Worm (Caenorhabditis elegans): ENCODE data around the gene pqm-1.

The pqm-1 gene

DNA sequence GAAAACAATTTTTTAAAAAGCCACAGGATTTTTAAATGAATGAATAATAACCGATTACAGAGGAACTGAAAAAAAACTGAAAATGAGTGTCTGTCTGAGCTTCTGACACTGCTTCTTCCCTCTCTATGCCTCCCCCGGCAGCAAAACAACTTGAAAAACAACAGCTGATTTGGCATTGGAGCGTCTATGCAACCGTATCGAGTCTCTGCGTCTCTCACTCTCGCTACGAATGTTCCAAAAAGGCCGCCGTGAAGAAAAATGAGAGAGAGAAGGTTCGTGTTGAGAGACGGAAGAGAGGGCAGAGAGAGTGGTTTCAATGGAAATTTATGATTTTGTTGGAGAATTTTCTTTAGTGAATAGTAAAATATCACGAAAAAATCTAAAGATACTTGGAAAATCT is 49.3 kb downstream of the pqm-1 start (continued):
- no peak for TF ChIP-seq ztf-4 (tag; optimal IDR thresholded peaks at IDR 0.05)
- TF ChIP-seq zag-1 (tag; optimal IDR thresholded peaks at IDR 0.05): no peak
- TF ChIP-seq unc-62 (GFP tag; optimal IDR thresholded peaks at IDR 0.05): no peak
- no peak for TF ChIP-seq nhr-237 (tag; optimal IDR thresholded peaks at IDR 0.05)
- no peak for TF ChIP-seq ZK546.5 (tag; optimal IDR thresholded peaks at IDR 0.05)
- peak; percentile 20 for TF ChIP-seq nhr-25 (tag; optimal IDR thresholded peaks at IDR 0.05)
- no peak for TF ChIP-seq ceh-16 (tag; optimal IDR thresholded peaks at IDR 0.05)
- TF ChIP-seq nhr-129 (tag; optimal IDR thresholded peaks at IDR 0.05): peak; percentile 89
- TF ChIP-seq egl-27 (tag; optimal IDR thresholded peaks at IDR 0.05): no peak
- TF ChIP-seq nhr-77 (tag; optimal IDR thresholded peaks at IDR 0.05): no peak
- peak; percentile 68 for TF ChIP-seq lin-11 (tag; optimal IDR thresholded peaks at IDR 0.05)
- TF ChIP-seq ztf-1 (GFP tag; conservative IDR thresholded peaks at IDR 0.05): no peak
- no peak for TF ChIP-seq skn-1 (tag; optimal IDR thresholded peaks at IDR 0.05)
- peak; percentile 91 for TF ChIP-seq C34F6.9 (tag; optimal IDR thresholded peaks at IDR 0.05)
- TF ChIP-seq blmp-1 (tag; optimal IDR thresholded peaks at IDR 0.05; ENCODE audit: insufficient read depth): no peak
- TF ChIP-seq nhr-12 (tag; optimal IDR thresholded peaks at IDR 0.05): no peak
- TF ChIP-seq R02D3.7 (tag; optimal IDR thresholded peaks at IDR 0.05): no peak
- no peak for TF ChIP-seq mbf-1 (tag; optimal IDR thresholded peaks at IDR 0.05)
- peak; percentile 59 for TF ChIP-seq gmeb-1 (tag; optimal IDR thresholded peaks at IDR 0.05)

DNA sequence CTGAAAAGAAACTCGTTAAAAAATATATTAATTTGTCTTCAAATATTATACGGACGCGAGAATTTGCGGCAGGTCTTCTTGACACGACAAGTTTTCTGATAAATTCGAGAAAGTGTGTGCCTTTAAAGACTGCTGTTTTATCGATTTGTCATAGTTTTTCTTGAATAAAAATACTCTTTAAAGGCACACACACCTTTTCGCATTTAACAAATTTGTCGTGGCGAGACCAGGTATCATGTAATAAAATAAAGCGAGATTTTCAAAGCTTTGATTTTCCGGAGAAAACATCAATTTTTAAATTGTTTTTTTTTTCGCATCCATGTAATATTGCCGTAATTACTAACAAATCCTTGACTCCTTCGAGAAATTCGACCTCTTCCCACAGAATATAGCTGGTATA is 51.2 kb downstream of the pqm-1 start:
- TF ChIP-seq lin-11 (tag; optimal IDR thresholded peaks at IDR 0.05): no peak
- no peak for TF ChIP-seq zag-1 (tag; optimal IDR thresholded peaks at IDR 0.05)
- no peak for TF ChIP-seq dmd-4 (tag; optimal IDR thresholded peaks at IDR 0.05)
- no peak for TF ChIP-seq nhr-129 (tag; optimal IDR thresholded peaks at IDR 0.05)
- TF ChIP-seq peb-1 (tag; optimal IDR thresholded peaks at IDR 0.05): no peak
- TF ChIP-seq nhr-12 (tag; optimal IDR thresholded peaks at IDR 0.05): no peak
- TF ChIP-seq blmp-1 (tag; optimal IDR thresholded peaks at IDR 0.05; ENCODE audit: insufficient read depth): no peak
- no peak for TF ChIP-seq aly-2 (tag; optimal IDR thresholded peaks at IDR 0.05)
- TF ChIP-seq nhr-25 (tag; optimal IDR thresholded peaks at IDR 0.05): no peak
- no peak for TF ChIP-seq F13H6.1 (tag; optimal IDR thresholded peaks at IDR 0.05)
